Worm (Caenorhabditis elegans): ENCODE results near the gene Y76B12C.6.

ce11 chrIV:1975594-1975993 is 5.6 kb upstream of the Y76B12C.6 start:
- TF ChIP-seq ztf-11 (tag; optimal IDR thresholded peaks at IDR 0.05) (no peak), unc-39 (tag; optimal IDR thresholded peaks at IDR 0.05) (no peak), unc-62 (GFP tag; optimal IDR thresholded peaks at IDR 0.05) (no peak), sptf-1 (tag; optimal IDR thresholded peaks at IDR 0.05) (no peak), elt-1 (tag; optimal IDR thresholded peaks at IDR 0.05; ENCODE audit: borderline replicate concordance, insufficient read depth) (no peak), nhr-76 (tag; optimal IDR thresholded peaks at IDR 0.05) (no peak), nhr-237 (tag; optimal IDR thresholded peaks at IDR 0.05) (no peak), pha-4 (tag; optimal IDR thresholded peaks at IDR 0.05) (no peak), nhr-28 (tag; optimal IDR thresholded peaks at IDR 0.05) (no peak), cnd-1 (tag; optimal IDR thresholded peaks at IDR 0.05) (no peak)
